Worm (Caenorhabditis elegans) whole organism, young adult: Measurements from ENCODE around the gene cdc-42.

Source experiments
- B0035.1 ChIP-seq: sonication (generic microtip); optimal IDR thresholded peaks from 2 replicates; lab custom pipeline; 2016; ENCODE audit warnings: missing genetic modification characterization, mild to moderate bottlenecking, missing compliant biosample characterization, missing genotype, missing genetic modification reagents
- C06A6.2 ChIP-seq: fragments of 200-800 bp; sonication (Bioruptor generic); conservative IDR thresholded peaks from 2 replicates; pipeline ENCODE4 v1.3.6; 2022; ENCODE audit warnings: missing genetic modification characterization, missing compliant biosample characterization
- C17E4.6 ChIP-seq: fragments of 200-800 bp; sonication (Bioruptor generic); IDR thresholded peaks from 2 replicates; pipeline ENCODE4 v1.3.6; 2022; ENCODE audit warnings: missing genetic modification reagents, missing genetic modification characterization, missing compliant biosample characterization
- D2030.7 ChIP-seq: fragments of 200-800 bp; sonication (Bioruptor generic); IDR thresholded peaks from 2 replicates; pipeline ENCODE4 v1.3.6; 2022; ENCODE audit warnings: missing genetic modification reagents, missing genetic modification characterization, missing compliant biosample characterization
- F10E7.11 ChIP-seq: sonication (generic microtip); optimal IDR thresholded peaks from 2 replicates; lab custom pipeline; 2017; ENCODE audit warnings: mild to moderate bottlenecking, missing genetic modification characterization, moderate library complexity, missing compliant biosample characterization
- F52B5.7 ChIP-seq: sonication (generic microtip); optimal IDR thresholded peaks from 2 replicates; lab custom pipeline; 2016; ENCODE audit warnings: mild to moderate bottlenecking, missing genetic modification characterization, missing compliant biosample characterization
- F55B11.4 ChIP-seq: sonication (generic microtip); optimal IDR thresholded peaks from 2 replicates; lab custom pipeline; 2016; ENCODE audit warnings: missing compliant biosample characterization, missing genetic modification characterization, borderline replicate concordance; ENCODE audit not compliant: insufficient read depth
- F57A8.1 ChIP-seq: fragments of 200-800 bp; sonication (Bioruptor generic); optimal IDR thresholded peaks from 2 replicates; lab custom pipeline; 2018; ENCODE audit warnings: mild to moderate bottlenecking, missing genetic modification characterization, moderate library complexity, missing compliant biosample characterization
- K11D2.4 ChIP-seq: fragments of 200-800 bp; sonication (Bioruptor generic); IDR thresholded peaks from 2 replicates; pipeline ENCODE4 v1.3.6; 2022; ENCODE audit warnings: missing genetic modification reagents, missing genetic modification characterization, missing compliant biosample characterization
- Y53F4B.3 ChIP-seq: fragments of 200-800 bp; sonication (Bioruptor generic); IDR thresholded peaks from 2 replicates; pipeline ENCODE4 v1.3.6; 2022; ENCODE audit warnings: missing genetic modification reagents, missing genetic modification characterization, missing compliant biosample characterization
- ama-1 ChIP-seq, 3 experiments: fragments of 150-350 bp in 1 of 3; sonication (generic microtip) in 2 of 3; optimal IDR thresholded peaks; 2 replicates each; lab custom pipeline; 2014 to 2018; ENCODE audit warnings: missing biosample characterization in 2 of 3, missing genetic modification characterization in 2 of 3, missing genetic modification reagents in 2 of 3
- atf-7 ChIP-seq: sonication (generic microtip); optimal IDR thresholded peaks from 2 replicates; lab custom pipeline; 2017; ENCODE audit warnings: mild to moderate bottlenecking, missing genetic modification characterization, missing compliant biosample characterization
- attf-5 ChIP-seq: fragments of 200-800 bp; sonication (Bioruptor generic); optimal IDR thresholded peaks from 2 replicates; lab custom pipeline; 2018; ENCODE audit warnings: mild to moderate bottlenecking, missing genetic modification characterization, missing compliant biosample characterization
- attf-6 ChIP-seq: fragments of 200-800 bp; sonication (Bioruptor generic); IDR thresholded peaks from 2 replicates; pipeline ENCODE4 v1.3.6; 2022; ENCODE audit warnings: missing genetic modification reagents, missing genetic modification characterization, missing compliant biosample characterization
- bed-1 ChIP-seq: fragments of 200-800 bp; sonication (Bioruptor generic); IDR thresholded peaks from 2 replicates; pipeline ENCODE4 v1.3.6; 2022; ENCODE audit warnings: missing genetic modification reagents, missing genetic modification characterization, missing compliant biosample characterization
- cebp-1 ChIP-seq, 2 experiments: fragments of 200-800 bp in 1 of 2; sonication (Bioruptor generic) in 1 of 2; sonication (generic microtip) in 1 of 2; IDR thresholded peaks in 1 of 2; optimal IDR thresholded peaks in 1 of 2; 2 replicates each; pipeline versions ENCODE4 v1.3.6 to Lab custom; 2017 to 2022; ENCODE audit warnings: missing compliant biosample characterization in 2 of 2, missing genetic modification characterization in 2 of 2, mild to moderate bottlenecking in 1 of 2, missing genetic modification reagents in 1 of 2, moderate library complexity in 1 of 2
- cebp-2 ChIP-seq: fragments of 200-800 bp; sonication (Bioruptor generic); IDR thresholded peaks from 2 replicates; pipeline ENCODE4 v1.3.6; 2022; ENCODE audit warnings: missing genetic modification characterization, missing compliant biosample characterization
- ceh-40 ChIP-seq: fragments of 200-800 bp; sonication (Bioruptor generic); IDR thresholded peaks from 2 replicates; pipeline ENCODE4 v1.3.6; 2022; ENCODE audit warnings: missing genetic modification characterization, missing compliant biosample characterization
- ceh-58 ChIP-seq: fragments of 200-800 bp; sonication (Bioruptor generic); IDR thresholded peaks from 2 replicates; pipeline ENCODE4 v1.3.6; 2022; ENCODE audit warnings: missing genetic modification characterization, missing compliant biosample characterization
- chd-7 ChIP-seq: sonication (generic microtip); optimal IDR thresholded peaks from 2 replicates; lab custom pipeline; 2016; ENCODE audit warnings: mild to moderate bottlenecking, missing genetic modification characterization, moderate library complexity, missing compliant biosample characterization
- dpff-1 ChIP-seq: sonication (generic microtip); optimal IDR thresholded peaks from 2 replicates; lab custom pipeline; 2017; ENCODE audit warnings: mild to moderate bottlenecking, missing genetic modification characterization, missing compliant biosample characterization
- egl-18 ChIP-seq: fragments of 200-800 bp; sonication (Bioruptor generic); IDR thresholded peaks from 2 replicates; pipeline ENCODE4 v1.3.6; 2022; ENCODE audit warnings: missing genetic modification reagents, missing genetic modification characterization, missing compliant biosample characterization
- egrh-3 ChIP-seq: fragments of 200-800 bp; sonication (Bioruptor generic); IDR thresholded peaks from 2 replicates; pipeline ENCODE4 v1.3.6; 2022; ENCODE audit warnings: missing genetic modification reagents, missing genetic modification characterization, missing compliant biosample characterization
- ekl-4 ChIP-seq: fragments of 200-800 bp; sonication (Bioruptor generic); IDR thresholded peaks from 2 replicates; pipeline ENCODE4 v1.3.6; 2022; ENCODE audit warnings: missing genetic modification reagents, missing genetic modification characterization, missing compliant biosample characterization
- hlh-12 ChIP-seq: sonication (generic microtip); optimal IDR thresholded peaks from 2 replicates; lab custom pipeline; 2016; ENCODE audit warnings: missing genetic modification characterization, missing compliant biosample characterization
- hmg-1.2 ChIP-seq: fragments of 200-800 bp; sonication (Bioruptor generic); IDR thresholded peaks from 2 replicates; pipeline ENCODE4 v1.3.6; 2022; ENCODE audit warnings: missing genetic modification reagents, missing genetic modification characterization, missing compliant biosample characterization
- lag-1 ChIP-seq: fragments of 200-800 bp; sonication (Bioruptor generic); IDR thresholded peaks from 2 replicates; pipeline ENCODE4 v1.3.6; 2022; ENCODE audit warnings: missing genetic modification reagents, missing genetic modification characterization, missing compliant biosample characterization
- lin-40 ChIP-seq: sonication (generic microtip); optimal IDR thresholded peaks from 2 replicates; lab custom pipeline; 2016; ENCODE audit warnings: missing genetic modification characterization, mild to moderate bottlenecking, missing compliant biosample characterization, missing genotype, missing genetic modification reagents
- madf-10 ChIP-seq: sonication (generic microtip); optimal IDR thresholded peaks from 2 replicates; lab custom pipeline; 2016; ENCODE audit warnings: mild to moderate bottlenecking, missing genetic modification characterization, missing compliant biosample characterization
- madf-8 ChIP-seq: fragments of 200-800 bp; sonication (Bioruptor generic); conservative IDR thresholded peaks from 2 replicates; pipeline ENCODE4 v1.3.6; 2022; ENCODE audit warnings: missing genetic modification reagents, missing genetic modification characterization, missing compliant biosample characterization
- mel-28 ChIP-seq: sonication (generic microtip); optimal IDR thresholded peaks from 2 replicates; lab custom pipeline; 2016; ENCODE audit warnings: borderline replicate concordance, mild to moderate bottlenecking, missing genetic modification characterization, missing compliant biosample characterization
- mes-4 ChIP-seq: sonication (generic microtip); optimal IDR thresholded peaks from 2 replicates; lab custom pipeline; 2016; ENCODE audit warnings: missing genotype, missing genetic modification characterization, missing compliant biosample characterization
- nfyb-1 ChIP-seq: fragments of 200-800 bp; sonication (Bioruptor generic); IDR thresholded peaks from 2 replicates; pipeline ENCODE4 v1.3.6; 2022; ENCODE audit warnings: missing genetic modification reagents, missing genetic modification characterization, missing compliant biosample characterization
- nhr-27 ChIP-seq: fragments of 200-800 bp; sonication (Bioruptor generic); optimal IDR thresholded peaks from 2 replicates; lab custom pipeline; 2018; ENCODE audit warnings: mild to moderate bottlenecking, missing genetic modification characterization, moderate library complexity, missing compliant biosample characterization
- nhr-80 ChIP-seq: sonication (generic microtip); optimal IDR thresholded peaks from 2 replicates; lab custom pipeline; 2016; ENCODE audit warnings: missing genetic modification characterization, missing compliant biosample characterization
- nhr-90 ChIP-seq: sonication (generic microtip); optimal IDR thresholded peaks from 2 replicates; lab custom pipeline; 2016; ENCODE audit warnings: missing genotype, mild to moderate bottlenecking, missing genetic modification characterization, missing compliant biosample characterization
- pha-4 ChIP-seq: fragments of 150-350 bp; sonication (generic microtip); optimal IDR thresholded peaks from 2 replicates; lab custom pipeline; 2014; ENCODE audit warnings: missing biosample characterization, missing genetic modification reagents, missing genetic modification characterization
- sdz-38 ChIP-seq: sonication (generic microtip); optimal IDR thresholded peaks from 2 replicates; lab custom pipeline; 2016; ENCODE audit warnings: missing genotype, missing genetic modification characterization, missing compliant biosample characterization
- snpc-3.4 ChIP-seq: sonication (generic microtip); optimal IDR thresholded peaks from 2 replicates; lab custom pipeline; 2017; ENCODE audit warnings: missing genetic modification characterization, mild to moderate bottlenecking, missing compliant biosample characterization, antibody characterized with exemption, moderate library complexity, missing genotype, missing genetic modification reagents
- snpc-4 ChIP-seq, 5 experiments: fragments of 150-350 bp in 1 of 5; sonication (generic microtip) in 4 of 5; optimal IDR thresholded peaks; 2 replicates each; lab custom pipeline; 2014 to 2018; ENCODE audit warnings: missing genetic modification characterization in 5 of 5, missing biosample characterization in 3 of 5, antibody characterized with exemption in 2 of 5, mild to moderate bottlenecking in 2 of 5, missing compliant biosample characterization in 2 of 5, missing genotype in 2 of 5, moderate library complexity in 2 of 5, missing genetic modification reagents in 1 of 5
- somi-1 ChIP-seq: fragments of 200-800 bp; sonication (Bioruptor generic); optimal IDR thresholded peaks from 2 replicates; lab custom pipeline; 2018; ENCODE audit warnings: mild to moderate bottlenecking, missing genetic modification characterization, missing compliant biosample characterization
- tbx-9 ChIP-seq: sonication (generic microtip); optimal IDR thresholded peaks from 2 replicates; lab custom pipeline; 2016; ENCODE audit warnings: borderline replicate concordance, missing genetic modification characterization, inconsistent platforms, missing compliant biosample characterization
- tlf-1 ChIP-seq: fragments of 200-800 bp; sonication (Bioruptor generic); optimal IDR thresholded peaks from 2 replicates; lab custom pipeline; 2018; ENCODE audit warnings: mild to moderate bottlenecking, missing genetic modification characterization, missing compliant biosample characterization
- xnd-1 ChIP-seq: sonication (generic microtip); optimal IDR thresholded peaks from 2 replicates; lab custom pipeline; 2016; ENCODE audit warnings: missing genotype, missing genetic modification reagents, missing genetic modification characterization, missing compliant biosample characterization
- zfh-2 ChIP-seq: fragments of 200-800 bp; sonication (Bioruptor generic); conservative IDR thresholded peaks from 2 replicates; pipeline ENCODE4 v1.3.6; 2022; ENCODE audit warnings: missing genetic modification reagents, missing genetic modification characterization, missing compliant biosample characterization
- ztf-18 ChIP-seq: sonication (generic microtip); optimal IDR thresholded peaks from 2 replicates; lab custom pipeline; 2016; ENCODE audit warnings: missing genotype, mild to moderate bottlenecking, missing genetic modification characterization, missing compliant biosample characterization

cdc-42 gene

ce11 chrII:7663704-7664660 lies 47.7 kb downstream of the cdc-42 start, which contains the start of the genes F18A1.7 and rpa-1 (continued):
- TF ChIP-seq nhr-90 (tag; lab: Kevin White, UChicago) (no peak), lin-40 (tag; lab: Kevin White, UChicago) (no peak), F57A8.1 (GFP tag; lab: Kevin White, UChicago) (no peak), mel-28 (tag; lab: Kevin White, UChicago) (no peak), F10E7.11 (no peak), zfh-2 (GFP tag; lab: Robert Waterston, UW) (no peak), hmg-1.2 (GFP tag; lab: Robert Waterston, UW) (peak; percentile 57; the same call in 1 of the 2 replicates), Y53F4B.3 (GFP tag; lab: Robert Waterston, UW) (no peak), hlh-12 (tag; lab: Kevin White, UChicago) (no peak), attf-5 (GFP tag; lab: Kevin White, UChicago) (no peak), tbx-9 (tag; lab: Kevin White, UChicago) (no peak), C06A6.2 (GFP tag; lab: Robert Waterston, UW) (no peak), egrh-3 (GFP tag; lab: Robert Waterston, UW) (no peak), egl-18 (GFP tag; lab: Robert Waterston, UW) (no peak), mes-4 (no peak), ceh-58 (GFP tag; lab: Robert Waterston, UW) (no peak), chd-7 (tag; lab: Kevin White, UChicago) (no peak), ceh-40 (GFP tag; lab: Robert Waterston, UW) (no peak), ama-1 (optimal IDR thresholded peaks at IDR 0.05; lab: Kevin White, UChicago) (no peak), ama-1 (GFP tag; optimal IDR thresholded peaks at IDR 0.05; lab: Kevin White, UChicago) (no peak), snpc-4 (GFP tag; optimal IDR thresholded peaks at IDR 0.05; lab: Kevin White, UChicago) (peak; percentile 5), snpc-4 (tag; optimal IDR thresholded peaks at IDR 0.05; lab: Kevin White, UChicago) (peak in 1 of 4 experiments; percentile 41), lag-1 (no peak), tlf-1 (peak; percentile 79), D2030.7 (peak; percentile 94), nfyb-1 (GFP tag; lab: Robert Waterston, UW) (no peak), attf-6 (GFP tag; lab: Robert Waterston, UW) (peak; percentile 60; the same call in 1 of the 2 replicates), madf-8 (GFP tag; lab: Robert Waterston, UW) (peak; percentile 94), cebp-1 (GFP tag; IDR thresholded peaks at IDR 0.05; lab: Robert Waterston, UW) (no peak), cebp-1 (tag; optimal IDR thresholded peaks at IDR 0.05; lab: Kevin White, UChicago) (no peak), madf-10 (tag; lab: Kevin White, UChicago) (no peak), F52B5.7 (tag; lab: Kevin White, UChicago) (no peak), sdz-38 (tag; lab: Kevin White, UChicago) (no peak), somi-1 (GFP tag; lab: Kevin White, UChicago) (no peak), nhr-27 (tag; lab: Kevin White, UChicago) (no peak), F55B11.4 (tag; lab: Kevin White, UChicago) (no peak), pha-4 (no peak), C17E4.6 (GFP tag; lab: Robert Waterston, UW) (no peak), K11D2.4 (GFP tag; lab: Robert Waterston, UW) (no peak), ztf-18 (tag; lab: Kevin White, UChicago) (no peak), bed-1 (GFP tag; lab: Robert Waterston, UW) (no peak), cebp-2 (GFP tag; lab: Robert Waterston, UW) (no peak), ekl-4 (peak; percentile 76), B0035.1 (no peak), nhr-80 (tag; lab: Kevin White, UChicago) (no peak), snpc-3.4 (tag; lab: Kevin White, UChicago) (peak; percentile 79), xnd-1 (tag; lab: Kevin White, UChicago) (peak; percentile 95), atf-7 (tag; lab: Kevin White, UChicago) (no peak), dpff-1 (tag; lab: Kevin White, UChicago) (no peak)
